Fruit fly (Drosophila melanogaster) whole organism, embryonic: ENCODE data around the gene HDAC6.

ENCODE experiments used
- Atf-2 ChIP-seq: fragments of 200-800 bp; sonication (Bioruptor generic); optimal IDR thresholded peaks from 2 replicates; lab custom pipeline; 2016; ENCODE audit warnings: missing biosample characterization, missing genetic modification characterization
- B-H2 ChIP-seq: fragments of 200-800 bp; sonication (Bioruptor generic); optimal IDR thresholded peaks from 2 replicates; lab custom pipeline; 2018; ENCODE audit warnings: missing biosample characterization, mild to moderate bottlenecking, missing genetic modification characterization
- C15 ChIP-seq: fragments of 200-800 bp; sonication (Bioruptor generic); IDR thresholded peaks from 3 replicates; pipeline ENCODE4 v1.3.6; 2022; ENCODE audit warnings: missing biosample characterization, missing genetic modification characterization
- CG10209 ChIP-seq: fragments of 200-800 bp; sonication (Bioruptor generic); optimal IDR thresholded peaks from 3 replicates; lab custom pipeline; 2017; ENCODE audit warnings: missing biosample characterization, mild to moderate bottlenecking, missing genetic modification characterization, missing genetic modification reagents
- CG10543 ChIP-seq: fragments of 200-800 bp; sonication (Bioruptor generic); optimal IDR thresholded peaks from 3 replicates; lab custom pipeline; 2017; ENCODE audit warnings: missing biosample characterization, mild to moderate bottlenecking, missing genetic modification characterization, moderate library complexity
- CG10654 ChIP-seq: fragments of 200-800 bp; sonication (Bioruptor generic); optimal IDR thresholded peaks from 2 replicates; lab custom pipeline; 2016; ENCODE audit warnings: missing biosample characterization, missing genetic modification characterization
- CG14710 ChIP-seq: fragments of 200-800 bp; sonication (Bioruptor generic); optimal IDR thresholded peaks from 3 replicates; lab custom pipeline; 2019; ENCODE audit warnings: missing biosample characterization, mild to moderate bottlenecking, missing genetic modification characterization, moderate library complexity
- CG15514 ChIP-seq: fragments of 200-800 bp; sonication (Bioruptor generic); optimal IDR thresholded peaks from 3 replicates; lab custom pipeline; 2017; ENCODE audit warnings: missing biosample characterization, missing genetic modification characterization, mild to moderate bottlenecking, moderate library complexity, missing genetic modification reagents
- CG1647 ChIP-seq: fragments of 200-800 bp; sonication (Bioruptor generic); optimal IDR thresholded peaks from 3 replicates; lab custom pipeline; 2016; ENCODE audit warnings: missing biosample characterization, missing genetic modification characterization
- CG17359 ChIP-seq: fragments of 200-800 bp; sonication (Bioruptor generic); optimal IDR thresholded peaks from 3 replicates; lab custom pipeline; 2018; ENCODE audit warnings: missing biosample characterization, mild to moderate bottlenecking, missing genetic modification characterization, moderate library complexity
- CG17361 ChIP-seq: fragments of 200-800 bp; sonication (Bioruptor generic); IDR thresholded peaks from 3 replicates; pipeline ENCODE4 v1.3.6; 2022; ENCODE audit warnings: missing biosample characterization, missing genetic modification characterization
- CG17568 ChIP-seq: fragments of 200-800 bp; sonication (Bioruptor generic); optimal IDR thresholded peaks from 2 replicates; lab custom pipeline; 2018; ENCODE audit warnings: missing biosample characterization, mild to moderate bottlenecking, missing genetic modification characterization, moderate library complexity
- CG18011 ChIP-seq: fragments of 200-800 bp; sonication (Bioruptor generic); optimal IDR thresholded peaks from 2 replicates; lab custom pipeline; 2017; ENCODE audit warnings: missing biosample characterization, missing genetic modification characterization, mild to moderate bottlenecking, moderate library complexity, missing genotype
- CG18262 ChIP-seq: fragments of 200-800 bp; optimal IDR thresholded peaks from 3 replicates; lab custom pipeline; 2019; ENCODE audit warnings: missing biosample characterization, mild to moderate bottlenecking, missing genetic modification characterization, moderate library complexity
- CG18476 ChIP-seq: fragments of 200-800 bp; sonication (Bioruptor generic); optimal IDR thresholded peaks from 2 replicates; lab custom pipeline; 2016; ENCODE audit warnings: missing biosample characterization, mild to moderate bottlenecking, missing genetic modification characterization
- CG18599 ChIP-seq: fragments of 200-800 bp; sonication (Bioruptor generic); optimal IDR thresholded peaks from 3 replicates; lab custom pipeline; 2017; ENCODE audit warnings: missing biosample characterization, missing genetic modification characterization, mild to moderate bottlenecking, moderate library complexity, missing genetic modification reagents
- CG32767 ChIP-seq: fragments of 200-800 bp; sonication (Bioruptor generic); IDR thresholded peaks from 2 replicates; pipeline ENCODE4 v1.3.6; 2022; ENCODE audit warnings: missing biosample characterization, missing genetic modification characterization
- CG3281 ChIP-seq: fragments of 200-800 bp; sonication (Bioruptor generic); optimal IDR thresholded peaks from 3 replicates; lab custom pipeline; 2017; ENCODE audit warnings: missing biosample characterization, mild to moderate bottlenecking, missing genetic modification characterization
- CG4730 ChIP-seq: fragments of 200-800 bp; sonication (Bioruptor generic); IDR thresholded peaks from 2 replicates; pipeline ENCODE4 v1.3.6; 2022; ENCODE audit warnings: missing biosample characterization, missing genetic modification characterization
- CG8089 ChIP-seq: fragments of 200-800 bp; sonication (Bioruptor generic); optimal IDR thresholded peaks from 3 replicates; lab custom pipeline; 2016; ENCODE audit warnings: missing biosample characterization, missing genetic modification characterization
- CG8478 ChIP-seq: fragments of >200 bp; optimal IDR thresholded peaks from 2 replicates; lab custom pipeline; 2018
- CrebB ChIP-seq: fragments of 200-800 bp; sonication (Bioruptor generic); optimal IDR thresholded peaks from 3 replicates; lab custom pipeline; 2018; ENCODE audit warnings: missing biosample characterization, mild to moderate bottlenecking, missing genetic modification characterization
- Dek ChIP-seq: fragments of 200-800 bp; sonication (Bioruptor generic); optimal IDR thresholded peaks from 3 replicates; lab custom pipeline; 2019; ENCODE audit warnings: missing biosample characterization, mild to moderate bottlenecking, missing genetic modification characterization, moderate library complexity
- Dfd ChIP-seq, 2 experiments: fragments of >200 bp; optimal IDR thresholded peaks; 2 replicates each; lab custom pipeline; 2017; ENCODE audit warnings: missing biosample characterization in 2 of 2, missing genetic modification characterization in 2 of 2
- Dll ChIP-seq: fragments of 200-800 bp; sonication (Bioruptor generic); IDR thresholded peaks from 4 replicates; pipeline ENCODE4 v1.3.6; 2022; ENCODE audit warnings: missing biosample characterization, missing genetic modification characterization; ENCODE audit not compliant: partially characterized antibody
- Doc2 ChIP-seq: fragments of 200-800 bp; sonication (Bioruptor generic); IDR thresholded peaks from 2 replicates; pipeline ENCODE4 v1.3.6; 2022; ENCODE audit warnings: missing biosample characterization, missing genetic modification characterization
- GATAe ChIP-seq: fragments of 200-800 bp; sonication (Bioruptor generic); conservative IDR thresholded peaks from 2 replicates; pipeline ENCODE4 v1.3.6; 2022; ENCODE audit warnings: missing biosample characterization, missing genetic modification characterization
- H2.0 ChIP-seq: fragments of 200-800 bp; sonication (Bioruptor generic); IDR thresholded peaks from 2 replicates; pipeline ENCODE4 v1.3.6; 2022; ENCODE audit warnings: missing biosample characterization, missing genetic modification characterization
- HLH4C ChIP-seq: fragments of 200-800 bp; sonication (Bioruptor generic); IDR thresholded peaks from 3 replicates; pipeline ENCODE4 v1.3.6; 2022; ENCODE audit warnings: missing biosample characterization, missing genetic modification characterization; ENCODE audit not compliant: partially characterized antibody
- HmgD ChIP-seq: fragments of 200-800 bp; sonication (Bioruptor generic); optimal IDR thresholded peaks from 3 replicates; lab custom pipeline; 2016; ENCODE audit warnings: missing biosample characterization, missing genetic modification characterization
- Mad ChIP-seq: fragments of 200-800 bp; sonication (Bioruptor generic); optimal IDR thresholded peaks from 2 replicates; lab custom pipeline; 2016; ENCODE audit warnings: missing biosample characterization, missing genetic modification characterization
- Meics ChIP-seq: fragments of 200-800 bp; sonication (Bioruptor generic); optimal IDR thresholded peaks from 2 replicates; lab custom pipeline; 2017; ENCODE audit warnings: missing biosample characterization, mild to moderate bottlenecking, missing genetic modification characterization
- Poxn ChIP-seq: fragments of 200-800 bp; sonication (Bioruptor generic); IDR thresholded peaks from 2 replicates; pipeline ENCODE4 v1.3.6; 2022; ENCODE audit warnings: missing biosample characterization, missing genetic modification characterization
- Sox102F ChIP-seq: fragments of 200-800 bp; sonication (Bioruptor generic); optimal IDR thresholded peaks from 2 replicates; lab custom pipeline; 2018; ENCODE audit warnings: missing biosample characterization, mild to moderate bottlenecking, missing genetic modification characterization, moderate library complexity
- bigmax ChIP-seq: fragments of 200-800 bp; sonication (Bioruptor generic); optimal IDR thresholded peaks from 2 replicates; lab custom pipeline; 2018; ENCODE audit warnings: missing biosample characterization, mild to moderate bottlenecking, missing genetic modification characterization
- bowl ChIP-seq: fragments of 200-800 bp; sonication (Bioruptor generic); IDR thresholded peaks from 2 replicates; pipeline ENCODE4 v1.3.6; 2022; ENCODE audit warnings: missing biosample characterization, missing genetic modification characterization
- cas ChIP-seq: fragments of 200-800 bp; sonication (Bioruptor generic); IDR thresholded peaks from 2 replicates; pipeline ENCODE4 v1.3.6; 2022; ENCODE audit warnings: missing biosample characterization, missing genetic modification characterization
- disco-r ChIP-seq: fragments of 200-800 bp; sonication (Bioruptor generic); optimal IDR thresholded peaks from 2 replicates; lab custom pipeline; 2016; ENCODE audit warnings: missing biosample characterization, missing genetic modification characterization
- dysf ChIP-seq: fragments of 200-800 bp; sonication (Bioruptor generic); IDR thresholded peaks from 3 replicates; pipeline ENCODE4 v1.3.6; 2022; ENCODE audit warnings: missing biosample characterization, missing genetic modification characterization
- fd96Cb ChIP-seq: fragments of 200-800 bp; sonication (Bioruptor generic); optimal IDR thresholded peaks from 2 replicates; lab custom pipeline; 2018; ENCODE audit warnings: missing biosample characterization, mild to moderate bottlenecking, missing genetic modification characterization, moderate library complexity
- gro ChIP-seq: fragments of 200-800 bp; sonication (Bioruptor generic); optimal IDR thresholded peaks from 2 replicates; lab custom pipeline; 2016; ENCODE audit warnings: missing biosample characterization, missing genetic modification characterization
- insv ChIP-seq, 2 experiments: fragments of 200-800 bp; sonication (Bioruptor generic); optimal IDR thresholded peaks; 3 replicates each; lab custom pipeline; 2016 to 2018; ENCODE audit warnings: missing biosample characterization in 2 of 2, missing genetic modification characterization in 2 of 2
- nau ChIP-seq: fragments of 200-800 bp; sonication (Bioruptor generic); optimal IDR thresholded peaks from 3 replicates; lab custom pipeline; 2017; ENCODE audit warnings: missing biosample characterization, mild to moderate bottlenecking, missing genetic modification characterization, missing genetic modification reagents
- otp ChIP-seq: fragments of 200-800 bp; sonication (Bioruptor generic); IDR thresholded peaks from 3 replicates; pipeline ENCODE4, ENCODE4 v1.3.6; 2022; ENCODE audit warnings: missing biosample characterization, missing genetic modification characterization
- prd ChIP-seq, 3 experiments: fragments of >200 bp in 2 of 3; fragments of 200-800 bp in 1 of 3; sonication (Bioruptor generic) in 1 of 3; optimal IDR thresholded peaks in 2 of 3; IDR thresholded peaks in 1 of 3; 2 replicates in 2 of 3; 3 replicates in 1 of 3; pipeline versions ENCODE4 v1.3.6 to Lab custom; 2017 to 2022; ENCODE audit warnings: missing biosample characterization in 1 of 3, missing genetic modification characterization in 1 of 3
- stwl ChIP-seq: fragments of 200-800 bp; sonication (Bioruptor generic); optimal IDR thresholded peaks from 3 replicates; lab custom pipeline; 2018; ENCODE audit warnings: missing biosample characterization, mild to moderate bottlenecking, missing genetic modification characterization, moderate library complexity
- unc-4 ChIP-seq: fragments of 200-800 bp; sonication (Bioruptor generic); IDR thresholded peaks from 2 replicates; pipeline ENCODE4 v1.3.6; 2022; ENCODE audit warnings: missing biosample characterization, missing genetic modification characterization; ENCODE audit not compliant: partially characterized antibody
- zfh2 ChIP-seq: fragments of 200-800 bp; sonication (Bioruptor generic); optimal IDR thresholded peaks from 2 replicates; lab custom pipeline; 2016; ENCODE audit warnings: missing biosample characterization, missing genetic modification characterization

The HDAC6 gene

DNA sequence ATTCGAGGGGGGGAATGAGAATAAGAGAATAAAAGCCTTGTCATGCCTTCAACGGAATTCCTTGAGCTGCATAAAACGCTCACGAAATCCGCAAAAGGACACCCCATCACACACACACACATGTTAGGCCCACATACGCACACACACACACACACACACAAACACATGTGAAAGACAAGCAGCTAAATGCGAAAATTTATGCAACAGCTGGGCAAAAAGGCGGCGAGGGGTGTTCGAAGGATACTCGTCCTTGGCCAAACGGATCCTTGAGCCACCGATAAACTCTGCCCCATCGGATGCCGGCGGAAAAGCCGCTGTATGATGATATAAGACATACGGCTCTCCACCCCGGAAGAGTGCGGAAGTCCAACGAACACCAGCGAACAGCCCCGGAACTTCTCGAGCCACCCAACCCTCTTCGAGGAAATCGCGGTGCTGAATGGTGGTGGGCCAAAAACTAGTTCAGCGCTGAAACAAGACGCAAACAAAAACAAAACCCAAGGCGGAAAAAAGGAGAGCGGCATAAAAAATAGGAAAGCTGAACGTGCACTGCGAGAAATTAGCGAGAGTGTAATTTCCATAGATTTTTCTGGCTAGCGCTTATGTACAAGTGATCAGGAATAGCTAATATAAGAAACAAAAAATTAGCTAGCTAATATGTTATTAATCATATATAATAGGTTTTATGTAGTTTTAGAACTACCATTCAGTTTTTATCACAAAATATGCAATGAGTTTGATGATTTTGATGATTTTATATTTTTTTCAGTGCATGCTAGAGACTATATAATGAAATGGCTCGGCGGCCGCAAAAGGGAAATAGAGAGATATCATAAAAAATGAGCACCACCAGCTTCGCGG, 50.6 kb downstream of the HDAC6 start (continued):
- TF ChIP-seq CG10654 (GFP tag; lab: Kevin White, UChicago) = no peak
- TF ChIP-seq CG18599 (GFP tag; lab: Kevin White, UChicago) = peak; percentile 75
- TF ChIP-seq CG18476 (GFP tag; lab: Kevin White, UChicago) = peak; percentile 96
- no peak for TF ChIP-seq prd (optimal IDR thresholded peaks at IDR 0.05; lab: Kevin White, UChicago)
- TF ChIP-seq prd (GFP tag; IDR thresholded peaks at IDR 0.05; lab: Robert Waterston, UW) = peak; percentile 61; the same call in 2 of the 3 replicates
- TF ChIP-seq CG17361 (GFP tag; lab: Robert Waterston, UW) = peak; percentile 69
- TF ChIP-seq CG4730 (GFP tag; lab: Robert Waterston, UW) = no peak
- TF ChIP-seq CG8478 (lab: Kevin White, UChicago) = no peak
- TF ChIP-seq Dfd (GFP tag; optimal IDR thresholded peaks at IDR 0.05; lab: Kevin White, UChicago) = no peak
- TF ChIP-seq dysf (GFP tag; lab: Robert Waterston, UW) = peak; percentile 57; the same call in 2 of the 3 replicates
- peak; percentile 39 for TF ChIP-seq CG14710 (tag; lab: Kevin White, UChicago)
- TF ChIP-seq Sox102F (GFP tag; lab: Kevin White, UChicago) = peak; percentile 61
- no peak for TF ChIP-seq Doc2
- no peak for TF ChIP-seq stwl
- peak; percentile 31 for TF ChIP-seq nau
- TF ChIP-seq CG1647 (GFP tag; lab: Kevin White, UChicago) = no peak
- TF ChIP-seq H2.0 (GFP tag; lab: Robert Waterston, UW) = peak; percentile 25; the same call in 1 of the 2 replicates
- no peak for TF ChIP-seq B-H2 (GFP tag; lab: Kevin White, UChicago)
- TF ChIP-seq insv (GFP tag; optimal IDR thresholded peaks at IDR 0.05; lab: Kevin White, UChicago) = no peak
- peak; percentile 52 for TF ChIP-seq CG15514
- TF ChIP-seq Poxn (GFP tag; lab: Robert Waterston, UW) = no peak
- no peak for TF ChIP-seq CG18011 (GFP tag; lab: Kevin White, UChicago)
- TF ChIP-seq disco-r (GFP tag; lab: Kevin White, UChicago) = no peak
- no peak for TF ChIP-seq bigmax (GFP tag; lab: Kevin White, UChicago)
- TF ChIP-seq CG8089 = no peak
- TF ChIP-seq Atf-2 (GFP tag; lab: Kevin White, UChicago) = no peak
- no peak for TF ChIP-seq GATAe (GFP tag; lab: Robert Waterston, UW)
- no peak for TF ChIP-seq C15 (GFP tag; lab: Robert Waterston, UW)
- TF ChIP-seq CG10543 (GFP tag; lab: Kevin White, UChicago) = peak; percentile 53
- no peak for TF ChIP-seq CG32767
- TF ChIP-seq CG17359 = peak; percentile 58
- TF ChIP-seq Dek = peak; percentile 24
- no peak for TF ChIP-seq gro
- no peak for TF ChIP-seq HmgD (GFP tag; lab: Kevin White, UChicago)
- no peak for TF ChIP-seq otp
- TF ChIP-seq cas = no peak
- no peak for TF ChIP-seq CG17568
- no peak for TF ChIP-seq Dll (GFP tag; lab: Robert Waterston, UW)
- TF ChIP-seq fd96Cb = peak; percentile 57
- no peak for TF ChIP-seq bowl (GFP tag; lab: Robert Waterston, UW)
- no peak for TF ChIP-seq HLH4C
- peak; percentile 55 for TF ChIP-seq CG3281 (GFP tag; lab: Kevin White, UChicago)
- no peak for TF ChIP-seq Mad (GFP tag; lab: Kevin White, UChicago)
- no peak for TF ChIP-seq unc-4
- TF ChIP-seq zfh2 (GFP tag; lab: Kevin White, UChicago) = no peak
- TF ChIP-seq Meics = peak; percentile 72
- TF ChIP-seq CG18262 = peak; percentile 66
- TF ChIP-seq CG10209 (GFP tag; lab: Kevin White, UChicago) = peak; percentile 35
- no peak for TF ChIP-seq CrebB (tag; lab: Kevin White, UChicago)
